Worm (Caenorhabditis elegans): ENCODE results near the gene tni-1.

ce11 chrX:11339375-11339924 is 37.8 kb downstream of the tni-1 start, which contains the start of gene aco-1:
- no peak for TF ChIP-seq ama-1 (optimal IDR thresholded peaks at IDR 0.05)
- 0 out of 2 replicates have a peak, but pooled peaks have one; percentile 39 for TF ChIP-seq tra-1 (GFP tag; IDR thresholded peaks at IDR 0.05)
- TF ChIP-seq ZK546.5 (tag; optimal IDR thresholded peaks at IDR 0.05) = no peak
- TF ChIP-seq ces-1 (GFP tag; optimal IDR thresholded peaks at IDR 0.05) = no peak
- TF ChIP-seq nhr-25 (tag; optimal IDR thresholded peaks at IDR 0.05; ENCODE audit: borderline replicate concordance, insufficient read depth) = no peak
- no peak for TF ChIP-seq ztf-11 (tag; optimal IDR thresholded peaks at IDR 0.05)
- no peak for TF ChIP-seq pha-4 (GFP tag; IDR thresholded peaks at IDR 0.05)
- no peak for TF ChIP-seq pha-4 (tag; optimal IDR thresholded peaks at IDR 0.05)
- 0 out of 2 replicates have a peak, but pooled peaks have one; percentile 5 for TF ChIP-seq php-3 (GFP tag; IDR thresholded peaks at IDR 0.05)
- TF ChIP-seq lsy-2 (tag; optimal IDR thresholded peaks at IDR 0.05) = no peak
- no peak for TF ChIP-seq lim-7 (GFP tag; IDR thresholded peaks at IDR 0.05)
- no peak for TF ChIP-seq nhr-77 (tag; optimal IDR thresholded peaks at IDR 0.05)
- TF ChIP-seq unc-39 (tag; optimal IDR thresholded peaks at IDR 0.05) = no peak
- peak; percentile 99 for TF ChIP-seq nhr-28 (tag; optimal IDR thresholded peaks at IDR 0.05)
- no peak for TF ChIP-seq egl-27 (tag; optimal IDR thresholded peaks at IDR 0.05)
